Worm (Caenorhabditis elegans) whole organism, L4/young adult: ENCODE results near the gene cyp-33C5.

Experiments used
- W03F9.2 ChIP-seq: fragments of 150-350 bp; optimal IDR thresholded peaks from 2 replicates; lab custom pipeline; 2014; ENCODE audit warnings: missing biosample characterization, missing genetic modification characterization
- dao-5 ChIP-seq: sonication (generic microtip); optimal IDR thresholded peaks from 2 replicates; lab custom pipeline; 2016; ENCODE audit warnings: missing genotype, missing genetic modification characterization, moderate library complexity, missing compliant biosample characterization
- him-1 ChIP-seq: sonication (generic microtip); optimal IDR thresholded peaks from 2 replicates; lab custom pipeline; 2016; ENCODE audit warnings: missing genotype, missing genetic modification reagents, missing genetic modification characterization, missing compliant biosample characterization

DNA sequence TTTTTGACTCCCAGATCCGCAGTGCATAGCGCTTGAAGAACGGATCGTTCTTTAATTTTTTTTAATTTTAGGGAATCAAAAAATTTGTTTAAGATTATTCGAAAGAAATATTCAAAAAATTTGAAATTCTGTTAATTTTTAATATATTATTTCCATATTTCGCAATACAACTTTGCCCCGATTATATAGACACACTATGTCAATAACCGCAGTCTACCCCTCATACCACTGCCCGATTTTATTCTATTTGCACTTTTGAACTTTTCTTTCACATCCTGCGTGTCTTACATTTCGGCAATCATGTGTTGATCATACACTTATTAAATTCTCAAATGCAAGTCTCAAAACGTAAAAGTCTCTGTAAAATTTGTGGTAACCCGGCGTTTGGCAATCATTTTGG, 26.0 kb upstream of the cyp-33C5 start, which contains the start of gene nhr-56:
- TF ChIP-seq W03F9.2 (tag; lab: Kevin White, UChicago) (no peak), dao-5 (tag; lab: Kevin White, UChicago) (no peak), him-1 (tag; lab: Kevin White, UChicago) (no peak)
